Worm (Caenorhabditis elegans) whole organism, L4 larva: ENCODE measurements around the gene Y47D3B.4.
A peak's percentile ranks its signal among the peaks of the same experiment; 100 is the strongest.

ENCODE experiments used
- D1046.2 ChIP-seq: fragments of 200-800 bp; sonication (Bioruptor generic); IDR thresholded peaks from 2 replicates; pipeline ENCODE4 v1.3.6; 2022; ENCODE audit warnings: missing genetic modification characterization, missing compliant biosample characterization
- F44E2.7 ChIP-seq: fragments of 200-800 bp; sonication (Bioruptor generic); IDR thresholded peaks from 2 replicates; pipeline ENCODE4 v2.1.2; 2022; ENCODE audit warnings: missing genetic modification characterization, missing compliant biosample characterization
- Y5F2A.4 ChIP-seq: fragments of 200-800 bp; sonication (Bioruptor generic); optimal IDR thresholded peaks from 2 replicates; lab custom pipeline; 2018; ENCODE audit warnings: mild to moderate bottlenecking, missing genetic modification characterization, missing compliant biosample characterization
- aha-1 ChIP-seq: fragments of 150-350 bp; peaks from one replicate; lab custom pipeline; 2014; ENCODE audit warnings: missing biosample characterization, missing genetic modification characterization
- arid-1 ChIP-seq: fragments of 200-800 bp; sonication (Bioruptor generic); conservative IDR thresholded peaks from 2 replicates; pipeline ENCODE4 v1.3.6; 2022; ENCODE audit warnings: missing genetic modification reagents, missing genetic modification characterization, missing compliant biosample characterization
- ceh-32 ChIP-seq: sonication (generic microtip); optimal IDR thresholded peaks from 2 replicates; lab custom pipeline; 2016; ENCODE audit warnings: mild to moderate bottlenecking, missing genetic modification characterization, missing compliant biosample characterization; ENCODE audit not compliant: poor library complexity
- dmd-8 ChIP-seq: fragments of 200-800 bp; sonication (Bioruptor generic); IDR thresholded peaks from 2 replicates; pipeline ENCODE4 v1.3.6; 2022; ENCODE audit warnings: missing genetic modification characterization, missing compliant biosample characterization
- dve-1 ChIP-seq: sonication (generic microtip); optimal IDR thresholded peaks from 2 replicates; lab custom pipeline; 2017; ENCODE audit warnings: antibody characterized with exemption, mild to moderate bottlenecking, missing genetic modification characterization, missing compliant biosample characterization; ENCODE audit not compliant: insufficient read depth
- fkh-10 ChIP-seq: fragments of 150-350 bp; optimal IDR thresholded peaks from 2 replicates; lab custom pipeline; 2014; ENCODE audit warnings: missing biosample characterization, missing genetic modification reagents, missing genetic modification characterization
- fos-1 ChIP-seq: fragments of 150-350 bp; optimal IDR thresholded peaks from 2 replicates; lab custom pipeline; 2014; ENCODE audit warnings: missing biosample characterization, missing genetic modification characterization
- hif-1 ChIP-seq, 2 experiments: sonication (generic microtip); optimal IDR thresholded peaks; 2 replicates each; lab custom pipeline; 2016 to 2017; ENCODE audit warnings: missing compliant biosample characterization in 2 of 2, missing genetic modification characterization in 2 of 2, missing genetic modification reagents in 2 of 2, missing genotype in 2 of 2, mild to moderate bottlenecking in 1 of 2
- hmg-1.1 ChIP-seq: fragments of 200-800 bp; sonication (Bioruptor generic); IDR thresholded peaks from 2 replicates; pipeline ENCODE4 v1.3.6; 2022; ENCODE audit warnings: missing genetic modification reagents, missing genetic modification characterization, missing compliant biosample characterization
- lin-1 ChIP-seq: fragments of 200-800 bp; sonication (Bioruptor generic); IDR thresholded peaks from 2 replicates; pipeline ENCODE4 v1.3.6; 2022; ENCODE audit warnings: missing genetic modification reagents, missing genetic modification characterization, missing compliant biosample characterization
- lin-13 ChIP-seq: fragments of 150-350 bp; optimal IDR thresholded peaks from 2 replicates; lab custom pipeline; 2014; ENCODE audit warnings: missing biosample characterization, missing genetic modification reagents, missing genetic modification characterization
- lin-15B ChIP-seq: fragments of 150-350 bp; sonication (generic microtip); optimal IDR thresholded peaks from 3 replicates; lab custom pipeline; 2014; ENCODE audit warnings: missing biosample characterization, missing genetic modification characterization
- lin-29 ChIP-seq: fragments of 200-800 bp; sonication (Bioruptor generic); IDR thresholded peaks from 2 replicates; pipeline ENCODE4 v1.3.6; 2022; ENCODE audit warnings: missing genetic modification reagents, missing genetic modification characterization, missing compliant biosample characterization
- lin-38 ChIP-seq: fragments of 200-800 bp; sonication (Bioruptor generic); IDR thresholded peaks from 2 replicates; pipeline ENCODE4 v1.3.6; 2022; ENCODE audit warnings: missing genetic modification reagents, missing genetic modification characterization, missing compliant biosample characterization
- mdt-29 ChIP-seq: fragments of 200-800 bp; sonication (Bioruptor generic); IDR thresholded peaks from 2 replicates; pipeline ENCODE4 v1.3.6; 2022; ENCODE audit warnings: missing genetic modification reagents, missing genetic modification characterization, missing compliant biosample characterization
- mxl-3 ChIP-seq: fragments of 200-800 bp; sonication (Bioruptor generic); optimal IDR thresholded peaks from 2 replicates; lab custom pipeline; 2018; ENCODE audit warnings: mild to moderate bottlenecking, missing genetic modification characterization, missing compliant biosample characterization
- nhr-11 ChIP-seq: fragments of 150-350 bp; optimal IDR thresholded peaks from 2 replicates; lab custom pipeline; 2014; ENCODE audit warnings: missing biosample characterization, missing genetic modification characterization
- nhr-28 ChIP-seq: fragments of 150-350 bp; optimal IDR thresholded peaks from 2 replicates; lab custom pipeline; 2014; ENCODE audit warnings: missing biosample characterization, missing genetic modification characterization
- nhr-6 ChIP-seq: fragments of 150-350 bp; optimal IDR thresholded peaks from 2 replicates; lab custom pipeline; 2014; ENCODE audit warnings: missing biosample characterization, missing genetic modification characterization
- nhr-76 ChIP-seq: fragments of 150-350 bp; optimal IDR thresholded peaks from 2 replicates; lab custom pipeline; 2014; ENCODE audit warnings: missing biosample characterization, missing genetic modification characterization
- pha-4 ChIP-seq, 2 experiments: fragments of 150-350 bp in 1 of 2; fragments of 200-800 bp in 1 of 2; sonication (Bioruptor generic) in 1 of 2; IDR thresholded peaks in 1 of 2; optimal IDR thresholded peaks in 1 of 2; 2 replicates each; pipeline versions ENCODE4 v1.3.6 to Lab custom; 2014 to 2022; ENCODE audit warnings: missing genetic modification characterization in 2 of 2, missing genetic modification reagents in 2 of 2, missing biosample characterization in 1 of 2, missing compliant biosample characterization in 1 of 2
- pqm-1 ChIP-seq: sonication (generic microtip); optimal IDR thresholded peaks from 2 replicates; lab custom pipeline; 2017; ENCODE audit warnings: missing biosample characterization, missing genetic modification characterization
- saeg-2 ChIP-seq: fragments of 200-800 bp; sonication (Bioruptor generic); IDR thresholded peaks from 2 replicates; pipeline ENCODE4 v1.3.6; 2022; ENCODE audit warnings: missing genetic modification reagents, missing genetic modification characterization, missing compliant biosample characterization
- snpc-4 ChIP-seq: fragments of 150-350 bp; optimal IDR thresholded peaks from 2 replicates; lab custom pipeline; 2014; ENCODE audit warnings: missing biosample characterization, missing genetic modification characterization
- spr-3 ChIP-seq: fragments of 200-800 bp; sonication (Bioruptor generic); optimal IDR thresholded peaks from 2 replicates; lab custom pipeline; 2018; ENCODE audit warnings: mild to moderate bottlenecking, missing genetic modification characterization, missing compliant biosample characterization
- unc-62 ChIP-seq, 3 experiments: fragments of 150-350 bp in 1 of 3; sonication (generic microtip); optimal IDR thresholded peaks in 2 of 3; peaks in 1 of 3; 1 replicate in 1 of 3; 2 replicates in 2 of 3; lab custom pipeline; 2014 to 2017; ENCODE audit warnings: missing biosample characterization in 3 of 3, missing genetic modification characterization in 3 of 3, missing genetic modification reagents in 3 of 3, missing genotype in 1 of 3

Gene Y47D3B.4

DNA sequence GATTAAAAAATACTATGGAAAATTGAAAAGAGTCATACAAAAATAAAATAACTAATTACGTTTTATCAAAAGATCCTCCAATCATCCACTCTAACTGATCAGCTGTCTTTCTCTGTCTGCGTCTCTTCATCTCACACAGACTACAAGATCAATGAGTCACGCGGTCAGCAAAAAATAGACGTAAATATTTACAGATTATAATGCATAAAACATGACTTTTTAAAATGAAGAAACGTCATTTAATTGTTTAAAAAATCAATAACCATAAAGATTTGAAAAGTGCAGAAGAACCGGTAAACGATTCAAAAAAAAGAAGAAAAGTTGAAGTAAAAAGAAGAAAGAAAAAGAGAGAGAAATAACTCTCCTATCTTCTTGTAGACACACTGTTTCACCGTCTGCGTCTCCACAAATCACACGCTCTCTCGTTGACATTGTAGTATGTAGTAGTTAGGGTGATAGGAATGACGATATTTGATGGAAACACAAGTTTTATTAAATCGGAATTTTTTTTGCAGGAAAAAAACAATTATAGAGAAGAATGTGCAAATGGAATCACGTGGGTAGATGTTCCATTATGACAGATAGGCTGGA, 39.7 kb downstream of the Y47D3B.4 start (continued):
- no peak for TF ChIP-seq mdt-29 (GFP tag; lab: Robert Waterston, UW)
- no peak for TF ChIP-seq hif-1 (tag; optimal IDR thresholded peaks at IDR 0.05; lab: Kevin White, UChicago)
- peak; percentile 41 for TF ChIP-seq nhr-6 (tag; lab: Kevin White, UChicago)
- no peak for TF ChIP-seq lin-13 (GFP tag; lab: Kevin White, UChicago)
- TF ChIP-seq pha-4 (GFP tag; IDR thresholded peaks at IDR 0.05; lab: Robert Waterston, UW), result 0 out of 2 replicates have a peak, but pooled peaks have one; percentile 27
- TF ChIP-seq pha-4 (tag; optimal IDR thresholded peaks at IDR 0.05; lab: Kevin White, UChicago), result peak; percentile 82
- TF ChIP-seq ceh-32 (tag; lab: Kevin White, UChicago), result no peak
- TF ChIP-seq D1046.2, result no peak
- no peak for TF ChIP-seq lin-15B (tag; lab: Kevin White, UChicago)

DNA sequence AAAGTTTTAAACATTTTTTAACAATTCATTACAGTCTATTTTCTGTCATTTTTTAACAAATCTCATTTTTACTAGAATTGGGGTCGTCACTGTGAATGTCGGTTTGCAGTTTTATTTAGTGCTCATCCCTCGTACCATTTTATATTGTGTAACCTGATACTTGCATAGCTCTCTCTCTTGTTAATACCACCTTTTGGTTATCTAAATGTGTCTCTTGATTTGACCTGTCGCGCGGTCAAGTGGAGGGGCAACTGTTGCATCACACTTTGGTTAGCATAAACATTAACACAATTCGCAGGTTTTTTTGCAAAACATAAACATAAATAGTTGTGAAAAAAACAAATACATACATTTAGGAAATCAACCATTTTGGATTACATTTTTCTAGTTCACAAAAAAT, 41.7 kb downstream of the Y47D3B.4 start:
- no peak for TF ChIP-seq Y5F2A.4 (GFP tag; lab: Kevin White, UChicago)
- TF ChIP-seq dmd-8 (GFP tag; lab: Robert Waterston, UW), result no peak
- no peak for TF ChIP-seq lin-1 (GFP tag; lab: Robert Waterston, UW)
- no peak for TF ChIP-seq nhr-76 (tag; lab: Kevin White, UChicago)
- no peak for TF ChIP-seq nhr-11 (tag; lab: Kevin White, UChicago)
- TF ChIP-seq lin-13 (GFP tag; lab: Kevin White, UChicago), result no peak

ce11 chrIII:11448330-11448729, 43.2 kb downstream of the Y47D3B.4 start:
- TF ChIP-seq hif-1 (tag; optimal IDR thresholded peaks at IDR 0.05; lab: Kevin White, UChicago), result no peak
- TF ChIP-seq saeg-2 (GFP tag; lab: Robert Waterston, UW), result no peak
- no peak for TF ChIP-seq spr-3 (GFP tag; lab: Kevin White, UChicago)
- no peak for TF ChIP-seq dve-1 (tag; lab: Kevin White, UChicago)
- no peak for TF ChIP-seq snpc-4 (tag; lab: Kevin White, UChicago)
- TF ChIP-seq F44E2.7 (GFP tag; lab: Robert Waterston, UW), result no peak
- no peak for TF ChIP-seq lin-29 (GFP tag; lab: Robert Waterston, UW)

DNA sequence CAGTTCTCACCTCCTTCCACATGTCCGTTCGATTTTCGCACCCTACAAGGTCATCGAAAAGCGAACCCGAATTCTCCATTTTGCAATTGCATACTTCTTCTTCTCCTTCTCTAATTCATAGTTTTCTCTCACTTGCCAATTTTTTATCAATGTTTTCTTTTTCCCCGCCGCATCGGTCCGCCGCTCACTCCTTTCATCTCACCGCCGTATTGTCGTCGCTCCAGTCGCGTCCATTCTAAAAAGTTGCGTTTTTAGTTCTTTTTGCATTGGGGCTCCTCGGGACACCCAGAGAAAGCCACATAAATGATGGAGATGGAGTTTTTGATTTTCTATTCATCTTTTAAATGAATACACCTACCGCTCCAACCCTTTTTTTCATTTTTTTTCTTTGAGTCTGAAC, 46.2 kb downstream of the Y47D3B.4 start:
- TF ChIP-seq arid-1 (GFP tag; lab: Robert Waterston, UW) (no peak), mxl-3 (GFP tag; lab: Kevin White, UChicago) (peak; percentile 35), mdt-29 (GFP tag; lab: Robert Waterston, UW) (no peak), lin-38 (no peak), nhr-28 (tag; lab: Kevin White, UChicago) (peak; percentile 56), pqm-1 (tag; lab: Kevin White, UChicago) (peak; percentile 36), dve-1 (tag; lab: Kevin White, UChicago) (peak; percentile 5)
- TF ChIP-seq, all 104 proteins: peak for 4

DNA sequence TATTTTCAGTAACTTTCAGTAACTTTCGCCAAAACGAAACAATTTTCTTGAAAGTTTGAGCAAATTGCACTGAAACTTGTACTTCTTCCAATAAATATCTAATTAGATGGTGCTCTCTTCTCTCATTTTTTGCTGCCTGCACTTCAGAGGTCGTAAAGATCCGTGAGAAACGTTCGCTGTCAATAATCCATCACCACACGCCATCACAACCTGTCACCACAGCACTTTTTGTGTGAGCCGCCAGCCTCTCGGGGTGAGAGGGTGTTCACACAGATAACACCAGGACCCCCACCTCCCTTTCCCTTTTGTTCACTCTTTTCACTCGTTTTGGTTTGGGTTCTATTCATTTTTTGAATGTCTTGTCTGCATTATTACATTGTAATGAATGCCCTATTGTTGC, 47.4 kb downstream of the Y47D3B.4 start:
- no peak for TF ChIP-seq fkh-10 (GFP tag; lab: Kevin White, UChicago)
- TF ChIP-seq unc-62 (GFP tag; optimal IDR thresholded peaks at IDR 0.05 in 1 of 2; lab: Kevin White, UChicago), result peak in 1 of 2 experiments; percentile 89
- TF ChIP-seq unc-62 (tag; optimal IDR thresholded peaks at IDR 0.05; lab: Kevin White, UChicago), result no peak

DNA sequence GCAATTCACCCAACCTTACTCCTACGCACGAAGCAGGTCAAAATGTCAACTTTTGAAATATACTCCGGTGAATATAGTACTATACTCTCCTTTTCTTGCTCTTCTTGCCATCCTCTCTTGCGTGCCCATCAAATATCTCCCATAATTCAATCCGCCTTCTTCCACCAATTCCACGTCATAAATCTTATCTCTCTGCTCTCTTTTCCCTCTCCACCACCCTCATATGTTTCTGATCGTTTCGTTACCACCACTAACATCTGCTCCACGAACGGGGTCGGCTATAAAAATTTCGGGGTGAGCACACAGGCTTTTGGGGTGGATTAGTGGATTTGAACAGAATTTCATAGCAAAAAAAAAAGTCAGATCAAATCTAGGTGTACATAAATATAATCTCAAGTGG, 48.8 kb downstream of the Y47D3B.4 start:
- TF ChIP-seq fos-1 (tag; lab: Kevin White, UChicago) (no peak), snpc-4 (tag; lab: Kevin White, UChicago) (no peak), aha-1 (tag; lab: Kevin White, UChicago) (peak; percentile 60), hmg-1.1 (GFP tag; lab: Robert Waterston, UW) (no peak)
